Worm (Caenorhabditis elegans) whole organism, L4 larva: ENCODE results near the gene gpa-7.

Source experiments
- D1046.2 ChIP-seq: fragments of 200-800 bp; sonication (Bioruptor generic); IDR thresholded peaks from 2 replicates; pipeline ENCODE4 v1.3.6; 2022; ENCODE audit warnings: missing genetic modification characterization, missing compliant biosample characterization
- F10B5.3 ChIP-seq: sonication (generic microtip); optimal IDR thresholded peaks from 2 replicates; lab custom pipeline; 2016; ENCODE audit warnings: mild to moderate bottlenecking, missing genetic modification characterization, missing compliant biosample characterization
- F26F4.8 ChIP-seq: fragments of 200-800 bp; sonication (Bioruptor generic); conservative IDR thresholded peaks from 2 replicates; pipeline ENCODE4 v1.3.6; 2022; ENCODE audit warnings: missing genetic modification characterization, missing compliant biosample characterization
- F37D6.2 ChIP-seq: sonication (generic microtip); optimal IDR thresholded peaks from 2 replicates; lab custom pipeline; 2016; ENCODE audit warnings: mild to moderate bottlenecking, missing genetic modification characterization, missing compliant biosample characterization
- T26A8.4 ChIP-seq: fragments of 200-800 bp; sonication (Bioruptor generic); IDR thresholded peaks from 2 replicates; pipeline ENCODE4 v1.3.6; 2022; ENCODE audit warnings: missing genetic modification characterization, missing compliant biosample characterization
- Y48G9A.11 ChIP-seq: fragments of 200-800 bp; sonication (Bioruptor generic); IDR thresholded peaks from 2 replicates; pipeline ENCODE4 v1.3.6; 2022; ENCODE audit warnings: missing genetic modification reagents, missing genetic modification characterization, missing compliant biosample characterization
- aha-1 ChIP-seq: fragments of 150-350 bp; peaks from one replicate; lab custom pipeline; 2014; ENCODE audit warnings: missing biosample characterization, missing genetic modification characterization
- arid-1 ChIP-seq: fragments of 200-800 bp; sonication (Bioruptor generic); conservative IDR thresholded peaks from 2 replicates; pipeline ENCODE4 v1.3.6; 2022; ENCODE audit warnings: missing genetic modification reagents, missing genetic modification characterization, missing compliant biosample characterization
- ceh-28 ChIP-seq: fragments of 150-350 bp; optimal IDR thresholded peaks from 2 replicates; lab custom pipeline; 2014; ENCODE audit warnings: missing biosample characterization, missing genetic modification reagents, missing genetic modification characterization
- ceh-32 ChIP-seq: sonication (generic microtip); optimal IDR thresholded peaks from 2 replicates; lab custom pipeline; 2016; ENCODE audit warnings: mild to moderate bottlenecking, missing genetic modification characterization, missing compliant biosample characterization; ENCODE audit not compliant: poor library complexity
- ces-1 ChIP-seq: fragments of 150-350 bp; sonication (generic microtip); optimal IDR thresholded peaks from 4 replicates; lab custom pipeline; 2014; ENCODE audit warnings: missing biosample characterization, missing genetic modification reagents, missing genetic modification characterization
- ctbp-1 ChIP-seq: fragments of 200-800 bp; sonication (Bioruptor generic); IDR thresholded peaks from 2 replicates; pipeline ENCODE4 v1.3.6; 2022; ENCODE audit warnings: missing genetic modification reagents, missing genetic modification characterization, missing compliant biosample characterization
- dmd-6 ChIP-seq: fragments of 200-800 bp; sonication (Bioruptor generic); IDR thresholded peaks from 2 replicates; pipeline ENCODE4 v1.3.6; 2022; ENCODE audit warnings: missing genetic modification reagents, missing genetic modification characterization, missing compliant biosample characterization
- fkh-10 ChIP-seq: fragments of 150-350 bp; optimal IDR thresholded peaks from 2 replicates; lab custom pipeline; 2014; ENCODE audit warnings: missing biosample characterization, missing genetic modification reagents, missing genetic modification characterization
- gei-8 ChIP-seq: fragments of 200-800 bp; sonication (Bioruptor generic); optimal IDR thresholded peaks from 2 replicates; lab custom pipeline; 2018; ENCODE audit warnings: mild to moderate bottlenecking, missing genetic modification characterization, missing compliant biosample characterization
- hif-1 ChIP-seq, 2 experiments: sonication (generic microtip); optimal IDR thresholded peaks; 2 replicates each; lab custom pipeline; 2016 to 2017; ENCODE audit warnings: missing compliant biosample characterization in 2 of 2, missing genetic modification characterization in 2 of 2, missing genetic modification reagents in 2 of 2, missing genotype in 2 of 2, mild to moderate bottlenecking in 1 of 2
- hlh-30 ChIP-seq: sonication (generic microtip); optimal IDR thresholded peaks from 2 replicates; lab custom pipeline; 2017; ENCODE audit warnings: antibody characterized with exemption, mild to moderate bottlenecking, missing genetic modification characterization, missing compliant biosample characterization; ENCODE audit not compliant: insufficient read depth
- hmg-1.1 ChIP-seq: fragments of 200-800 bp; sonication (Bioruptor generic); IDR thresholded peaks from 2 replicates; pipeline ENCODE4 v1.3.6; 2022; ENCODE audit warnings: missing genetic modification reagents, missing genetic modification characterization, missing compliant biosample characterization
- lim-7 ChIP-seq: fragments of 200-800 bp; sonication (Bioruptor generic); IDR thresholded peaks from 2 replicates; pipeline ENCODE4 v1.3.6; 2022; ENCODE audit warnings: missing genetic modification characterization, missing compliant biosample characterization
- lin-38 ChIP-seq: fragments of 200-800 bp; sonication (Bioruptor generic); IDR thresholded peaks from 2 replicates; pipeline ENCODE4 v1.3.6; 2022; ENCODE audit warnings: missing genetic modification reagents, missing genetic modification characterization, missing compliant biosample characterization
- lin-39 ChIP-seq: fragments of 150-350 bp; optimal IDR thresholded peaks from 2 replicates; lab custom pipeline; 2014; ENCODE audit warnings: missing biosample characterization, missing genetic modification reagents, missing genetic modification characterization
- lsy-2 ChIP-seq, 2 experiments: fragments of 150-350 bp in 1 of 2; sonication (generic microtip) in 1 of 2; optimal IDR thresholded peaks; 2 replicates each; lab custom pipeline; 2014 to 2017; ENCODE audit warnings: missing biosample characterization in 2 of 2, missing genetic modification characterization in 2 of 2
- mdl-1 ChIP-seq, 2 experiments: fragments of 150-350 bp in 1 of 2; sonication (generic microtip) in 1 of 2; optimal IDR thresholded peaks; 2 replicates each; lab custom pipeline; 2014 to 2017; ENCODE audit warnings: missing biosample characterization in 2 of 2, missing genetic modification characterization in 2 of 2
- mdt-29 ChIP-seq: fragments of 200-800 bp; sonication (Bioruptor generic); IDR thresholded peaks from 2 replicates; pipeline ENCODE4 v1.3.6; 2022; ENCODE audit warnings: missing genetic modification reagents, missing genetic modification characterization, missing compliant biosample characterization
- mep-1 ChIP-seq: fragments of 150-350 bp; sonication (generic microtip); optimal IDR thresholded peaks from 3 replicates; lab custom pipeline; 2014; ENCODE audit warnings: missing biosample characterization, missing genetic modification characterization
- mxl-3 ChIP-seq: fragments of 200-800 bp; sonication (Bioruptor generic); optimal IDR thresholded peaks from 2 replicates; lab custom pipeline; 2018; ENCODE audit warnings: mild to moderate bottlenecking, missing genetic modification characterization, missing compliant biosample characterization
- nhr-11 ChIP-seq: fragments of 150-350 bp; optimal IDR thresholded peaks from 2 replicates; lab custom pipeline; 2014; ENCODE audit warnings: missing biosample characterization, missing genetic modification characterization
- nhr-41 ChIP-seq: fragments of 200-800 bp; sonication (Bioruptor generic); IDR thresholded peaks from 2 replicates; pipeline ENCODE4 v1.3.6; 2022; ENCODE audit warnings: missing genetic modification reagents, missing genetic modification characterization, missing compliant biosample characterization
- nhr-48 ChIP-seq: sonication (generic microtip); optimal IDR thresholded peaks from 2 replicates; lab custom pipeline; 2016; ENCODE audit warnings: mild to moderate bottlenecking, missing genetic modification characterization, missing compliant biosample characterization
- nhr-6 ChIP-seq: fragments of 150-350 bp; optimal IDR thresholded peaks from 2 replicates; lab custom pipeline; 2014; ENCODE audit warnings: missing biosample characterization, missing genetic modification characterization
- rbr-2 ChIP-seq: sonication (generic microtip); optimal IDR thresholded peaks from 2 replicates; lab custom pipeline; 2016; ENCODE audit warnings: missing genotype, missing genetic modification characterization, missing compliant biosample characterization
- set-16 ChIP-seq: fragments of 200-800 bp; sonication (Bioruptor generic); IDR thresholded peaks from 2 replicates; pipeline ENCODE4 v1.3.6; 2022; ENCODE audit warnings: missing genetic modification reagents, missing genetic modification characterization, missing compliant biosample characterization
- snpc-1.2 ChIP-seq: fragments of 200-800 bp; sonication (Bioruptor generic); IDR thresholded peaks from 2 replicates; pipeline ENCODE4 v1.3.6; 2022; ENCODE audit warnings: missing genetic modification reagents, missing genetic modification characterization, missing compliant biosample characterization
- snpc-4 ChIP-seq: fragments of 150-350 bp; optimal IDR thresholded peaks from 2 replicates; lab custom pipeline; 2014; ENCODE audit warnings: missing biosample characterization, missing genetic modification characterization
- spr-3 ChIP-seq: fragments of 200-800 bp; sonication (Bioruptor generic); optimal IDR thresholded peaks from 2 replicates; lab custom pipeline; 2018; ENCODE audit warnings: mild to moderate bottlenecking, missing genetic modification characterization, missing compliant biosample characterization
- tra-1 ChIP-seq: fragments of 200-800 bp; sonication (Bioruptor generic); IDR thresholded peaks from 2 replicates; pipeline ENCODE4 v1.3.6; 2022; ENCODE audit warnings: missing genetic modification reagents, missing genetic modification characterization, missing compliant biosample characterization
- unc-130 ChIP-seq: sonication (generic microtip); optimal IDR thresholded peaks from 2 replicates; lab custom pipeline; 2016; ENCODE audit warnings: missing genetic modification reagents, missing genetic modification characterization, missing compliant biosample characterization
- unc-62 ChIP-seq, 3 experiments: fragments of 150-350 bp in 1 of 3; sonication (generic microtip); optimal IDR thresholded peaks in 2 of 3; peaks in 1 of 3; 1 replicate in 1 of 3; 2 replicates in 2 of 3; lab custom pipeline; 2014 to 2017; ENCODE audit warnings: missing biosample characterization in 3 of 3, missing genetic modification characterization in 3 of 3, missing genetic modification reagents in 3 of 3, missing genotype in 1 of 3
- vab-7 ChIP-seq: fragments of 200-800 bp; sonication (Bioruptor generic); IDR thresholded peaks from 2 replicates; pipeline ENCODE4 v1.3.6; 2022; ENCODE audit warnings: missing genetic modification reagents, missing genetic modification characterization, missing compliant biosample characterization
- zag-1 ChIP-seq: fragments of 150-350 bp; optimal IDR thresholded peaks from 2 replicates; lab custom pipeline; 2014; ENCODE audit warnings: missing biosample characterization, missing genetic modification characterization

gpa-7 gene

ce11 chrIV:10403193-10404058, at the start of gene gpa-7:
Gene gpa-7 (plus strand): TSS chrIV:10404008.
- TF ChIP-seq mxl-3 (GFP tag; lab: Kevin White, UChicago) (peak; percentile 25), tra-1 (GFP tag; lab: Robert Waterston, UW) (no peak), dmd-6 (peak; percentile 24; the same call in 1 of the 2 replicates), lin-39 (no peak), ctbp-1 (GFP tag; lab: Robert Waterston, UW) (peak; percentile 89), ces-1 (GFP tag; lab: Kevin White, UChicago) (no peak), lin-38 (GFP tag; lab: Robert Waterston, UW) (no peak), zag-1 (tag; lab: Kevin White, UChicago) (no peak), gei-8 (GFP tag; lab: Kevin White, UChicago) (peak; percentile 65), ceh-32 (tag; lab: Kevin White, UChicago) (peak; percentile 45), nhr-48 (peak; percentile 33), aha-1 (tag; lab: Kevin White, UChicago) (peak; percentile 97), mdl-1 (tag; optimal IDR thresholded peaks at IDR 0.05; lab: Kevin White, UChicago) (no peak), unc-62 (GFP tag; optimal IDR thresholded peaks at IDR 0.05 in 1 of 2; lab: Kevin White, UChicago) (peak in 1 of 2 experiments; percentile 99), unc-62 (tag; optimal IDR thresholded peaks at IDR 0.05; lab: Kevin White, UChicago) (no peak), hlh-30 (tag; lab: Kevin White, UChicago) (peak; percentile 48), hmg-1.1 (GFP tag; lab: Robert Waterston, UW) (peak; percentile 72), hif-1 (tag; optimal IDR thresholded peaks at IDR 0.05; lab: Kevin White, UChicago) (peak in 1 of 2 experiments; percentile 53), D1046.2 (no peak), ceh-28 (tag; lab: Kevin White, UChicago) (no peak), T26A8.4 (GFP tag; lab: Robert Waterston, UW) (0 out of 2 replicates have a peak, but pooled peaks have one; percentile 61), mdt-29 (GFP tag; lab: Robert Waterston, UW) (no peak), nhr-11 (tag; lab: Kevin White, UChicago) (peak; percentile 66), arid-1 (GFP tag; lab: Robert Waterston, UW) (no peak), lsy-2 (tag; optimal IDR thresholded peaks at IDR 0.05; lab: Kevin White, UChicago) (peak; percentile 40 to 47), lim-7 (GFP tag; lab: Robert Waterston, UW) (peak; percentile 57; the same call in 1 of the 2 replicates), F10B5.3 (tag; lab: Kevin White, UChicago) (no peak), Y48G9A.11 (GFP tag; lab: Robert Waterston, UW) (no peak), F37D6.2 (tag; lab: Kevin White, UChicago) (peak; percentile 64), mep-1 (tag; lab: Kevin White, UChicago) (peak; percentile 59), rbr-2 (tag; lab: Kevin White, UChicago) (peak; percentile 88), nhr-41 (GFP tag; lab: Robert Waterston, UW) (no peak), set-16 (GFP tag; lab: Robert Waterston, UW) (peak; percentile 72), fkh-10 (GFP tag; lab: Kevin White, UChicago) (peak; percentile 81), snpc-1.2 (GFP tag; lab: Robert Waterston, UW) (no peak)
- TF ChIP-seq, all 104 proteins: peak for 20

- no peak for TF ChIP-seq set-16 (GFP tag; lab: Robert Waterston, UW)
- no peak for TF ChIP-seq F26F4.8 (GFP tag; lab: Robert Waterston, UW)
- TF ChIP-seq spr-3 (GFP tag; lab: Kevin White, UChicago) = no peak
- TF ChIP-seq unc-130 (GFP tag; lab: Kevin White, UChicago) = no peak
- TF ChIP-seq Y48G9A.11 (GFP tag; lab: Robert Waterston, UW) = no peak
- no peak for TF ChIP-seq F37D6.2 (tag; lab: Kevin White, UChicago)
- TF ChIP-seq snpc-4 = no peak
- no peak for TF ChIP-seq nhr-6 (tag; lab: Kevin White, UChicago)
- no peak for TF ChIP-seq ctbp-1 (GFP tag; lab: Robert Waterston, UW)
- no peak for TF ChIP-seq vab-7
- no peak for TF ChIP-seq tra-1 (GFP tag; lab: Robert Waterston, UW)
- TF ChIP-seq, all 104 proteins: peak for 0
Measured at ce11 chrIV:10357072-10357471, 46.7 kb upstream of the gpa-7 start, which contains the start of gene R11A8.1. Gene R11A8.1 (minus strand): TSS chrIV:10357172.
